Fruit fly (Drosophila melanogaster) whole organism: ENCODE measurements around the gene nuf.

Source experiments
- Dll ChIP-seq: fragments of >200 bp; optimal IDR thresholded peaks from 2 replicates; lab custom pipeline; 2017
- EcR ChIP-seq, 2 experiments: fragments of >200 bp; optimal IDR thresholded peaks; 2 replicates each; lab custom pipeline; 2017; ENCODE audit warnings: missing biosample characterization in 2 of 2, missing genetic modification characterization in 2 of 2, missing genetic modification reagents in 2 of 2
- psq ChIP-seq: fragments of >200 bp; optimal IDR thresholded peaks from 2 replicates; lab custom pipeline; 2017

- TF ChIP-seq EcR (GFP tag; optimal IDR thresholded peaks at IDR 0.05; lab: Kevin White, UChicago), result no peak
- no peak for TF ChIP-seq Dll (lab: Kevin White, UChicago)
- no peak for TF ChIP-seq psq (lab: Kevin White, UChicago)
Observed at dm6 chr3L:14202318-14202717, 11.6 kb downstream of the nuf start.
